Worm (Caenorhabditis elegans) whole organism, L4/young adult: Measurements from ENCODE around the gene copg-1.

Experiments used
- W03F9.2 ChIP-seq: fragments of 150-350 bp; optimal IDR thresholded peaks from 2 replicates; lab custom pipeline; 2014; ENCODE audit warnings: missing biosample characterization, missing genetic modification characterization
- dao-5 ChIP-seq: sonication (generic microtip); optimal IDR thresholded peaks from 2 replicates; lab custom pipeline; 2016; ENCODE audit warnings: missing genotype, missing genetic modification characterization, moderate library complexity, missing compliant biosample characterization

- TF ChIP-seq W03F9.2 (tag; lab: Kevin White, UChicago) (no peak), dao-5 (tag; lab: Kevin White, UChicago) (no peak)
Observed at ce11 chrIV:10161706-10162105, 10.0 kb downstream of the copg-1 start, which contains the start of gene pps-1.
